Worm (Caenorhabditis elegans) whole organism, late embryonic: ENCODE data around the gene sams-5.

Experiments
- C08G9.2 ChIP-seq: sonication (generic microtip); optimal IDR thresholded peaks from 2 replicates; lab custom pipeline; 2016; ENCODE audit warnings: mild to moderate bottlenecking, missing genetic modification characterization, moderate library complexity, missing compliant biosample characterization
- F13H6.1 ChIP-seq: sonication (generic microtip); optimal IDR thresholded peaks from 2 replicates; lab custom pipeline; 2016; ENCODE audit warnings: missing genetic modification characterization, missing compliant biosample characterization
- T23F11.4 ChIP-seq: fragments of 200-800 bp; sonication (Bioruptor generic); optimal IDR thresholded peaks from 2 replicates; lab custom pipeline; 2018; ENCODE audit warnings: mild to moderate bottlenecking, missing genetic modification characterization, missing compliant biosample characterization
- ama-1 ChIP-seq: fragments of 150-350 bp; optimal IDR thresholded peaks from 2 replicates; lab custom pipeline; 2014
- ceh-24 ChIP-seq: sonication (generic microtip); optimal IDR thresholded peaks from 2 replicates; lab custom pipeline; 2016; ENCODE audit warnings: mild to moderate bottlenecking, missing genetic modification characterization, missing compliant biosample characterization
- ceh-6 ChIP-seq: fragments of 200-800 bp; sonication (Bioruptor generic); optimal IDR thresholded peaks from 2 replicates; lab custom pipeline; 2018; ENCODE audit warnings: mild to moderate bottlenecking, missing genetic modification characterization, missing compliant biosample characterization
- ets-4 ChIP-seq: sonication (generic microtip); optimal IDR thresholded peaks from 2 replicates; lab custom pipeline; 2016; ENCODE audit warnings: missing genetic modification characterization, missing compliant biosample characterization
- madf-2 ChIP-seq: sonication (generic microtip); optimal IDR thresholded peaks from 2 replicates; lab custom pipeline; 2017; ENCODE audit warnings: missing genetic modification characterization, missing compliant biosample characterization
- odd-2 ChIP-seq: sonication (generic microtip); optimal IDR thresholded peaks from 2 replicates; lab custom pipeline; 2017; ENCODE audit warnings: antibody characterized with exemption, mild to moderate bottlenecking, missing genetic modification characterization, missing compliant biosample characterization
- pag-3 ChIP-seq: sonication (generic microtip); optimal IDR thresholded peaks from 2 replicates; lab custom pipeline; 2016; ENCODE audit warnings: missing compliant biosample characterization, missing genetic modification characterization, borderline replicate concordance
- pat-9 ChIP-seq: fragments of 200-800 bp; sonication (Bioruptor generic); optimal IDR thresholded peaks from 2 replicates; lab custom pipeline; 2018; ENCODE audit warnings: mild to moderate bottlenecking, missing genetic modification characterization, moderate library complexity, missing compliant biosample characterization
- pqm-1 ChIP-seq: sonication (generic microtip); optimal IDR thresholded peaks from 2 replicates; lab custom pipeline; 2016; ENCODE audit warnings: missing genetic modification characterization, missing compliant biosample characterization
- rnt-1 ChIP-seq: sonication (generic microtip); optimal IDR thresholded peaks from 2 replicates; lab custom pipeline; 2016; ENCODE audit warnings: missing genetic modification characterization, missing compliant biosample characterization
- syd-9 ChIP-seq: sonication (generic microtip); optimal IDR thresholded peaks from 2 replicates; lab custom pipeline; 2016; ENCODE audit warnings: mild to moderate bottlenecking, missing genetic modification characterization, moderate library complexity, missing compliant biosample characterization

DNA sequence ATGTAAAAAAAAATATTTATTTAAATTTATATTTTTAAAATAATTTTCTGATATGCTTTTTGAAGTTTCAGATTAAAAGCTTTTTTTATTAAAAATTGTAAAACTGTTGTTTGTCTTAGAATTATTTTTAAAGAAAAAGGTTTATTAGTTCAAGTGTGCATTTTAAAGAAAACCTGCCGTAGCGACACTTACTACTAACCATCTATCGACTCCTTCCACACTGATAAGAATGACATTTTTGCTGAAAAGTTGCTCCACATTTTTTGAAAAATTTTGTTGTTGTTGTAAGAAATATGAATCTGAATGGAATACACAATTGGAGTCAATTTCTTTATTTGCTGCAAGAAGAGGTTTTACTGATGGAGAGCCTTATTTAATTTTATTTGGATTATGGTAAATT lies 51.3 kb downstream of the sams-5 start, which contains the start of gene C49A9.1:
- TF ChIP-seq rnt-1 (tag; lab: Kevin White, UChicago), result no peak
- no peak for TF ChIP-seq ama-1
- no peak for TF ChIP-seq ets-4 (tag; lab: Kevin White, UChicago)
- TF ChIP-seq C08G9.2 (tag; lab: Kevin White, UChicago), result no peak
- no peak for TF ChIP-seq pag-3 (tag; lab: Kevin White, UChicago)
- no peak for TF ChIP-seq madf-2 (tag; lab: Kevin White, UChicago)
- no peak for TF ChIP-seq syd-9 (tag; lab: Kevin White, UChicago)
- no peak for TF ChIP-seq odd-2 (tag; lab: Kevin White, UChicago)
- no peak for TF ChIP-seq pat-9
- TF ChIP-seq pqm-1 (tag; lab: Kevin White, UChicago), result no peak
- no peak for TF ChIP-seq ceh-24 (tag; lab: Kevin White, UChicago)
- no peak for TF ChIP-seq F13H6.1 (tag; lab: Kevin White, UChicago)
- TF ChIP-seq ceh-6 (GFP tag; lab: Kevin White, UChicago), result no peak
- TF ChIP-seq T23F11.4 (GFP tag; lab: Kevin White, UChicago), result no peak
